Fruit fly (Drosophila melanogaster) whole organism, prepupa: ENCODE results near the gene CG13689.

Experiments
- Blimp-1 ChIP-seq: fragments of 200-800 bp; sonication (Bioruptor generic); optimal IDR thresholded peaks from 3 replicates; lab custom pipeline; 2017; ENCODE audit warnings: missing biosample characterization, missing genetic modification characterization, mild to moderate bottlenecking, moderate library complexity, missing genetic modification reagents
- CG10669 ChIP-seq: fragments of 200-800 bp; sonication (Bioruptor generic); optimal IDR thresholded peaks from 3 replicates; lab custom pipeline; 2018; ENCODE audit warnings: missing biosample characterization, mild to moderate bottlenecking, missing genetic modification characterization, moderate library complexity
- CG11294 ChIP-seq: fragments of 200-800 bp; sonication (Bioruptor generic); IDR thresholded peaks from 2 replicates; pipeline ENCODE4 v1.3.6; 2022; ENCODE audit warnings: missing biosample characterization, missing genetic modification characterization
- CG11762 ChIP-seq: fragments of 200-800 bp; sonication (Bioruptor generic); optimal IDR thresholded peaks from 3 replicates; lab custom pipeline; 2016; ENCODE audit warnings: missing biosample characterization, missing genetic modification characterization; ENCODE audit not compliant: insufficient read depth
- CG11902 ChIP-seq: fragments of 200-800 bp; sonication (Bioruptor generic); optimal IDR thresholded peaks from 3 replicates; lab custom pipeline; 2016; ENCODE audit warnings: missing biosample characterization, missing genetic modification characterization
- CG15336 ChIP-seq: fragments of 200-800 bp; sonication (Bioruptor generic); IDR thresholded peaks from 2 replicates; pipeline ENCODE4 v1.3.6; 2022; ENCODE audit warnings: missing biosample characterization, missing genetic modification characterization
- CG1621 ChIP-seq: fragments of 200-800 bp; sonication (Bioruptor generic); optimal IDR thresholded peaks from 3 replicates; lab custom pipeline; 2018; ENCODE audit warnings: missing biosample characterization, mild to moderate bottlenecking, missing genetic modification characterization
- CG16779 ChIP-seq: fragments of 200-800 bp; sonication (Bioruptor generic); optimal IDR thresholded peaks from 3 replicates; lab custom pipeline; 2017; ENCODE audit warnings: missing biosample characterization, mild to moderate bottlenecking, missing genetic modification characterization
- CG3032 ChIP-seq: fragments of 200-800 bp; optimal IDR thresholded peaks from 2 replicates; lab custom pipeline; 2019; ENCODE audit warnings: missing biosample characterization, mild to moderate bottlenecking, missing genetic modification characterization, moderate library complexity
- CG31627 ChIP-seq: fragments of 200-800 bp; sonication (Bioruptor generic); optimal IDR thresholded peaks from 3 replicates; lab custom pipeline; 2016; ENCODE audit warnings: missing biosample characterization, missing genetic modification characterization
- CG32006 ChIP-seq: fragments of 200-800 bp; sonication (Bioruptor generic); optimal IDR thresholded peaks from 3 replicates; lab custom pipeline; 2017; ENCODE audit warnings: missing biosample characterization, mild to moderate bottlenecking, missing genetic modification characterization
- CG34406 ChIP-seq: fragments of 200-800 bp; sonication (Bioruptor generic); optimal IDR thresholded peaks from 3 replicates; lab custom pipeline; 2016; ENCODE audit warnings: missing biosample characterization, missing genetic modification characterization
- CG3919 ChIP-seq: fragments of 200-800 bp; sonication (Bioruptor generic); optimal IDR thresholded peaks from 3 replicates; lab custom pipeline; 2016; ENCODE audit warnings: missing biosample characterization, missing genetic modification characterization
- CG4318 ChIP-seq: fragments of 200-800 bp; sonication (Bioruptor generic); optimal IDR thresholded peaks from 3 replicates; lab custom pipeline; 2017; ENCODE audit warnings: missing biosample characterization, mild to moderate bottlenecking, missing genetic modification characterization
- CG6276 ChIP-seq: fragments of 200-800 bp; sonication (Bioruptor generic); optimal IDR thresholded peaks from 2 replicates; lab custom pipeline; 2017; ENCODE audit warnings: missing biosample characterization, mild to moderate bottlenecking, missing genetic modification characterization
- CG6792 ChIP-seq: fragments of 200-800 bp; sonication (Bioruptor generic); optimal IDR thresholded peaks from 3 replicates; lab custom pipeline; 2016; ENCODE audit warnings: missing biosample characterization, missing genetic modification characterization
- CG6808 ChIP-seq: fragments of 200-800 bp; sonication (Bioruptor generic); optimal IDR thresholded peaks from 3 replicates; lab custom pipeline; 2017; ENCODE audit warnings: missing biosample characterization, missing genetic modification characterization, mild to moderate bottlenecking, moderate library complexity, missing genetic modification reagents
- CG6854 ChIP-seq: fragments of 200-800 bp; sonication (Bioruptor generic); optimal IDR thresholded peaks from 2 replicates; lab custom pipeline; 2017; ENCODE audit warnings: missing biosample characterization, mild to moderate bottlenecking, missing genetic modification characterization
- CG7368 ChIP-seq: fragments of 200-800 bp; sonication (Bioruptor generic); optimal IDR thresholded peaks from 3 replicates; lab custom pipeline; 2016; ENCODE audit warnings: missing biosample characterization, missing genetic modification characterization
- CG8119 ChIP-seq: fragments of 200-800 bp; sonication (Bioruptor generic); IDR thresholded peaks from 3 replicates; pipeline ENCODE4 v1.3.6; 2022; ENCODE audit warnings: missing biosample characterization, missing genetic modification characterization
- Eip75B ChIP-seq: fragments of 200-800 bp; sonication (Bioruptor generic); optimal IDR thresholded peaks from 3 replicates; lab custom pipeline; 2016; ENCODE audit warnings: missing biosample characterization, missing genetic modification characterization
- Eip78C ChIP-seq: fragments of 200-800 bp; sonication (Bioruptor generic); peaks from one replicate; lab custom pipeline; 2016; ENCODE audit warnings: missing biosample characterization, missing genetic modification characterization
- Ets21C ChIP-seq: fragments of 200-800 bp; sonication (Bioruptor generic); optimal IDR thresholded peaks from 3 replicates; lab custom pipeline; 2016; ENCODE audit warnings: missing biosample characterization, missing genetic modification characterization
- Ets96B ChIP-seq: fragments of 200-800 bp; optimal IDR thresholded peaks from 2 replicates; lab custom pipeline; 2019; ENCODE audit warnings: missing biosample characterization, mild to moderate bottlenecking, missing genetic modification characterization, moderate library complexity
- Gug ChIP-seq: fragments of 200-800 bp; sonication (Bioruptor generic); IDR thresholded peaks from 2 replicates; pipeline ENCODE4 v1.3.6; 2022; ENCODE audit warnings: missing biosample characterization, missing genetic modification characterization
- Hr38 ChIP-seq: sonication (Bioruptor generic); optimal IDR thresholded peaks from 2 replicates; lab custom pipeline; 2016; ENCODE audit warnings: missing biosample characterization, missing genetic modification characterization
- Hr39 ChIP-seq: fragments of 200-800 bp; sonication (Bioruptor generic); optimal IDR thresholded peaks from 2 replicates; lab custom pipeline; 2016; ENCODE audit warnings: missing biosample characterization, missing genetic modification characterization
- Lpt ChIP-seq: fragments of 200-800 bp; sonication (Bioruptor generic); optimal IDR thresholded peaks from 3 replicates; lab custom pipeline; 2016; ENCODE audit warnings: missing biosample characterization, missing genetic modification characterization
- Met ChIP-seq: fragments of 200-800 bp; sonication (Bioruptor generic); optimal IDR thresholded peaks from 3 replicates; lab custom pipeline; 2016; ENCODE audit warnings: missing biosample characterization, missing genetic modification characterization
- OdsH ChIP-seq: fragments of 200-800 bp; sonication (Bioruptor generic); optimal IDR thresholded peaks from 3 replicates; lab custom pipeline; 2016; ENCODE audit warnings: missing biosample characterization, missing genetic modification characterization
- Smox ChIP-seq: fragments of 200-800 bp; sonication (Bioruptor generic); optimal IDR thresholded peaks from 3 replicates; lab custom pipeline; 2016; ENCODE audit warnings: missing biosample characterization, missing genetic modification characterization
- Sox102F ChIP-seq: fragments of 200-800 bp; sonication (Bioruptor generic); optimal IDR thresholded peaks from 2 replicates; lab custom pipeline; 2016; ENCODE audit warnings: missing biosample characterization, mild to moderate bottlenecking, missing genetic modification characterization
- Sox14 ChIP-seq: fragments of 200-800 bp; sonication (Bioruptor generic); optimal IDR thresholded peaks from 3 replicates; lab custom pipeline; 2016; ENCODE audit warnings: missing biosample characterization, missing genetic modification characterization
- Sox15 ChIP-seq: fragments of 200-800 bp; sonication (Bioruptor generic); optimal IDR thresholded peaks from 3 replicates; lab custom pipeline; 2016; ENCODE audit warnings: missing biosample characterization, missing genetic modification characterization
- achi ChIP-seq: fragments of 200-800 bp; sonication (Bioruptor generic); optimal IDR thresholded peaks from 3 replicates; lab custom pipeline; 2016; ENCODE audit warnings: missing biosample characterization, missing genetic modification characterization
- acj6 ChIP-seq: fragments of 200-800 bp; sonication (Bioruptor generic); optimal IDR thresholded peaks from 3 replicates; lab custom pipeline; 2016; ENCODE audit warnings: missing biosample characterization, missing genetic modification characterization
- cyc ChIP-seq: fragments of 200-800 bp; sonication (Bioruptor generic); optimal IDR thresholded peaks from 3 replicates; lab custom pipeline; 2016; ENCODE audit warnings: missing biosample characterization, missing genetic modification characterization
- dsx ChIP-seq: fragments of 200-800 bp; optimal IDR thresholded peaks from 3 replicates; lab custom pipeline; 2019; ENCODE audit warnings: missing biosample characterization, mild to moderate bottlenecking, missing genetic modification characterization, moderate library complexity; ENCODE audit not compliant: poor library complexity, severe bottlenecking
- esn ChIP-seq: fragments of 200-800 bp; sonication (Bioruptor generic); optimal IDR thresholded peaks from 2 replicates; lab custom pipeline; 2016; ENCODE audit warnings: missing biosample characterization, mild to moderate bottlenecking, missing genetic modification characterization, moderate library complexity
- fd59A ChIP-seq: fragments of 200-800 bp; sonication (Bioruptor generic); optimal IDR thresholded peaks from 2 replicates; lab custom pipeline; 2017; ENCODE audit warnings: missing biosample characterization, mild to moderate bottlenecking, missing genetic modification characterization, missing genetic modification reagents
- lz ChIP-seq: fragments of 200-800 bp; sonication (Bioruptor generic); optimal IDR thresholded peaks from 3 replicates; lab custom pipeline; 2016; ENCODE audit warnings: missing biosample characterization, missing genetic modification characterization
- net ChIP-seq: fragments of 200-800 bp; sonication (Bioruptor generic); optimal IDR thresholded peaks from 3 replicates; lab custom pipeline; 2016; ENCODE audit warnings: missing biosample characterization, missing genetic modification characterization
- pdm3 ChIP-seq: fragments of 200-800 bp; sonication (Bioruptor generic); optimal IDR thresholded peaks from 3 replicates; lab custom pipeline; 2016; ENCODE audit warnings: missing biosample characterization, missing genetic modification characterization
- salr ChIP-seq, 2 experiments: fragments of 200-800 bp; sonication (Bioruptor generic); optimal IDR thresholded peaks; 3 replicates each; lab custom pipeline; 2016 to 2018; ENCODE audit warnings: missing biosample characterization in 2 of 2, missing genetic modification characterization in 2 of 2, mild to moderate bottlenecking in 1 of 2
- spab ChIP-seq: fragments of 200-800 bp; sonication (Bioruptor generic); optimal IDR thresholded peaks from 2 replicates; lab custom pipeline; 2017; ENCODE audit warnings: missing biosample characterization, mild to moderate bottlenecking, missing genetic modification characterization, missing genetic modification reagents
- ss ChIP-seq, 2 experiments: fragments of 200-800 bp; sonication (Bioruptor generic); optimal IDR thresholded peaks; 2 replicates in 1 of 2; 3 replicates in 1 of 2; lab custom pipeline; 2017 to 2018; ENCODE audit warnings: mild to moderate bottlenecking in 2 of 2, missing biosample characterization in 2 of 2, missing genetic modification characterization in 2 of 2, moderate library complexity in 1 of 2
- svp ChIP-seq: fragments of 200-800 bp; sonication (Bioruptor generic); peaks from one replicate; lab custom pipeline; 2016; ENCODE audit warnings: missing biosample characterization, missing genetic modification characterization
- topi ChIP-seq: fragments of 200-800 bp; sonication (Bioruptor generic); optimal IDR thresholded peaks from 3 replicates; lab custom pipeline; 2016; ENCODE audit warnings: missing biosample characterization, missing genetic modification characterization
- vri ChIP-seq: fragments of 200-800 bp; sonication (Bioruptor generic); optimal IDR thresholded peaks from 3 replicates; lab custom pipeline; 2016; ENCODE audit warnings: missing biosample characterization, mild to moderate bottlenecking, missing genetic modification characterization

CG13689 gene

dm6 chr2L:633192-633591, 30.6 kb downstream of the CG13689 start:
- TF ChIP-seq esn (GFP tag; lab: Kevin White, UChicago) (peak; percentile 55), cyc (GFP tag; lab: Kevin White, UChicago) (peak; percentile 12), Met (GFP tag; lab: Kevin White, UChicago) (peak; percentile 57), OdsH (no peak), Hr39 (GFP tag; lab: Kevin White, UChicago) (peak; percentile 20), Sox14 (GFP tag; lab: Kevin White, UChicago) (no peak), CG16779 (tag; lab: Kevin White, UChicago) (no peak), CG11902 (GFP tag; lab: Kevin White, UChicago) (no peak), topi (GFP tag; lab: Kevin White, UChicago) (peak; percentile 46), lz (GFP tag; lab: Kevin White, UChicago) (peak; percentile 25), Eip78C (GFP tag; lab: Kevin White, UChicago) (peak; percentile 44), CG31627 (GFP tag; lab: Kevin White, UChicago) (peak; percentile 28), CG32006 (no peak), Smox (GFP tag; lab: Kevin White, UChicago) (peak; percentile 4), svp (GFP tag; lab: Kevin White, UChicago) (peak; percentile 68), Sox102F (GFP tag; lab: Kevin White, UChicago) (peak; percentile 60)
- TF ChIP-seq, all 60 proteins: peak for 11

- TF ChIP-seq lz (GFP tag; lab: Kevin White, UChicago) (peak; percentile 59), CG8119 (GFP tag; lab: Robert Waterston, UW) (no peak), CG7368 (no peak), CG6854 (no peak), Lpt (GFP tag; lab: Kevin White, UChicago) (no peak), spab (no peak), Hr39 (GFP tag; lab: Kevin White, UChicago) (peak; percentile 54), Ets21C (GFP tag; lab: Kevin White, UChicago) (peak; percentile 64), CG6792 (GFP tag; lab: Kevin White, UChicago) (peak; percentile 49), CG6808 (no peak), fd59A (GFP tag; lab: Kevin White, UChicago) (no peak), CG16779 (tag; lab: Kevin White, UChicago) (no peak), Smox (GFP tag; lab: Kevin White, UChicago) (peak; percentile 77), CG10669 (GFP tag; lab: Kevin White, UChicago) (no peak), salr (GFP tag; optimal IDR thresholded peaks at IDR 0.05; lab: Kevin White, UChicago) (no peak), Hr38 (GFP tag; lab: Kevin White, UChicago) (no peak), CG1621 (tag; lab: Kevin White, UChicago) (no peak), CG15336 (GFP tag; lab: Robert Waterston, UW) (no peak), CG3032 (tag; lab: Kevin White, UChicago) (no peak), Sox15 (GFP tag; lab: Kevin White, UChicago) (no peak), CG11294 (GFP tag; lab: Robert Waterston, UW) (no peak), Blimp-1 (GFP tag; lab: Kevin White, UChicago) (no peak), OdsH (peak; percentile 38), acj6 (GFP tag; lab: Kevin White, UChicago) (peak; percentile 33), Sox102F (GFP tag; lab: Kevin White, UChicago) (peak; percentile 74), pdm3 (peak; percentile 56), Gug (no peak), CG11902 (GFP tag; lab: Kevin White, UChicago) (peak; percentile 13), net (GFP tag; lab: Kevin White, UChicago) (no peak), svp (GFP tag; lab: Kevin White, UChicago) (peak; percentile 91), CG11762 (GFP tag; lab: Kevin White, UChicago) (no peak), ss (GFP tag; optimal IDR thresholded peaks at IDR 0.05; lab: Kevin White, UChicago) (no peak), Ets96B (tag; lab: Kevin White, UChicago) (no peak), vri (GFP tag; lab: Kevin White, UChicago) (peak; percentile 61), CG4318 (GFP tag; lab: Kevin White, UChicago) (no peak), CG6276 (GFP tag; lab: Kevin White, UChicago) (no peak), Eip75B (no peak), dsx (no peak), topi (GFP tag; lab: Kevin White, UChicago) (peak; percentile 72), esn (GFP tag; lab: Kevin White, UChicago) (peak; percentile 88), CG34406 (peak; percentile 27), CG3919 (GFP tag; lab: Kevin White, UChicago) (peak; percentile 4), achi (GFP tag; lab: Kevin White, UChicago) (peak; percentile 10)
These were observed 31.6 kb downstream of the CG13689 start for dm6 chr2L:634208-634614.
